Worm (Caenorhabditis elegans): ENCODE results near the gene dph-2.

DNA sequence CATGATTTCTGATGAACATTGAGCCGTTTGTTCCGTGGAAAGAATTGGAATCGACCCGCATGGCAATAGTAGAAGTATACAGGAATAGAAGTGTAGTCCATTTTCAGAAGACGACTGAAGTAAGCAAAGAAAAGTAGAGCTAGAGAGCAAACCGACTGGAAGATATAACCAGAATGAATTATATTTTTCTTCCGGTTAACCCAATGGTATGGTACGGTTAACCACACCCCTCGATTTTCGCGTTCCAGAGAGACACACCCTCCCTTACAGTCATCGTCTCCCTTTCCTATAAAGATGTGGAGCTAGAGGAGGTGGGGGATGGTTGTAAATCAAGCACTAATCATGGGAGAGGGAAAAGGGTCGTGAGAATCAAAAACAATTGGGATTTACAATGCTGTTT lies 9.0 kb upstream of the dph-2 start, which contains the start of gene C09G5.14:
- TF ChIP-seq fos-1 (tag; optimal IDR thresholded peaks at IDR 0.05) (no peak), ama-1 (optimal IDR thresholded peaks at IDR 0.05) (no peak), ztf-11 (tag; optimal IDR thresholded peaks at IDR 0.05) (no peak)
